Worm (Caenorhabditis elegans) whole organism, L4 larva: ENCODE measurements around the gene sqv-6.
A peak's percentile ranks its signal among the peaks of the same experiment; 100 is the strongest.

ENCODE experiments used
- D1046.2 ChIP-seq: fragments of 200-800 bp; sonication (Bioruptor generic); IDR thresholded peaks from 2 replicates; pipeline ENCODE4 v1.3.6; 2022; ENCODE audit warnings: missing genetic modification characterization, missing compliant biosample characterization
- T20F7.1 ChIP-seq: fragments of 200-800 bp; sonication (Bioruptor generic); optimal IDR thresholded peaks from 2 replicates; lab custom pipeline; 2018; ENCODE audit warnings: mild to moderate bottlenecking, missing genetic modification characterization, missing compliant biosample characterization
- aha-1 ChIP-seq: fragments of 150-350 bp; peaks from one replicate; lab custom pipeline; 2014; ENCODE audit warnings: missing biosample characterization, missing genetic modification characterization
- aly-2 ChIP-seq: sonication (generic microtip); optimal IDR thresholded peaks from 2 replicates; lab custom pipeline; 2018; ENCODE audit warnings: missing biosample characterization, missing genetic modification characterization
- ceh-20 ChIP-seq: fragments of 200-800 bp; sonication (Bioruptor generic); IDR thresholded peaks from 2 replicates; pipeline ENCODE4 v1.3.6; 2022; ENCODE audit warnings: missing genetic modification reagents, missing genetic modification characterization, missing compliant biosample characterization
- ceh-44 ChIP-seq: fragments of 200-800 bp; sonication (Bioruptor generic); IDR thresholded peaks from 2 replicates; pipeline ENCODE4 v1.3.6; 2022; ENCODE audit warnings: missing genetic modification reagents, missing genetic modification characterization, missing compliant biosample characterization
- cey-2 ChIP-seq: sonication (generic microtip); optimal IDR thresholded peaks from 3 replicates; lab custom pipeline; 2017; ENCODE audit warnings: missing genetic modification characterization, mild to moderate bottlenecking, missing compliant biosample characterization, antibody characterized with exemption, borderline replicate concordance; ENCODE audit not compliant: insufficient read depth
- ctbp-1 ChIP-seq: fragments of 200-800 bp; sonication (Bioruptor generic); IDR thresholded peaks from 2 replicates; pipeline ENCODE4 v1.3.6; 2022; ENCODE audit warnings: missing genetic modification reagents, missing genetic modification characterization, missing compliant biosample characterization
- daf-12 ChIP-seq: fragments of 150-350 bp; optimal IDR thresholded peaks from 2 replicates; lab custom pipeline; 2014; ENCODE audit warnings: missing biosample characterization, missing genetic modification reagents, missing genetic modification characterization
- duxl-1 ChIP-seq: sonication (generic microtip); optimal IDR thresholded peaks from 2 replicates; lab custom pipeline; 2016; ENCODE audit warnings: mild to moderate bottlenecking, missing genetic modification characterization, moderate library complexity, missing compliant biosample characterization; ENCODE audit not compliant: poor library complexity
- dve-1 ChIP-seq: sonication (generic microtip); optimal IDR thresholded peaks from 2 replicates; lab custom pipeline; 2017; ENCODE audit warnings: antibody characterized with exemption, mild to moderate bottlenecking, missing genetic modification characterization, missing compliant biosample characterization; ENCODE audit not compliant: insufficient read depth
- egl-43 ChIP-seq: fragments of 200-800 bp; sonication (Bioruptor generic); IDR thresholded peaks from 2 replicates; pipeline ENCODE4 v1.3.6; 2022; ENCODE audit warnings: missing genetic modification reagents, missing genetic modification characterization, missing compliant biosample characterization
- fkh-10 ChIP-seq: fragments of 150-350 bp; optimal IDR thresholded peaks from 2 replicates; lab custom pipeline; 2014; ENCODE audit warnings: missing biosample characterization, missing genetic modification reagents, missing genetic modification characterization
- gei-8 ChIP-seq: fragments of 200-800 bp; sonication (Bioruptor generic); optimal IDR thresholded peaks from 2 replicates; lab custom pipeline; 2018; ENCODE audit warnings: mild to moderate bottlenecking, missing genetic modification characterization, missing compliant biosample characterization
- hlh-11 ChIP-seq: fragments of 200-800 bp; sonication (Bioruptor generic); optimal IDR thresholded peaks from 2 replicates; lab custom pipeline; 2018; ENCODE audit warnings: mild to moderate bottlenecking, missing genetic modification characterization, missing compliant biosample characterization
- hlh-30 ChIP-seq: sonication (generic microtip); optimal IDR thresholded peaks from 2 replicates; lab custom pipeline; 2017; ENCODE audit warnings: antibody characterized with exemption, mild to moderate bottlenecking, missing genetic modification characterization, missing compliant biosample characterization; ENCODE audit not compliant: insufficient read depth
- hmg-1.1 ChIP-seq: fragments of 200-800 bp; sonication (Bioruptor generic); IDR thresholded peaks from 2 replicates; pipeline ENCODE4 v1.3.6; 2022; ENCODE audit warnings: missing genetic modification reagents, missing genetic modification characterization, missing compliant biosample characterization
- lin-29 ChIP-seq: fragments of 200-800 bp; sonication (Bioruptor generic); IDR thresholded peaks from 2 replicates; pipeline ENCODE4 v1.3.6; 2022; ENCODE audit warnings: missing genetic modification reagents, missing genetic modification characterization, missing compliant biosample characterization
- lin-38 ChIP-seq: fragments of 200-800 bp; sonication (Bioruptor generic); IDR thresholded peaks from 2 replicates; pipeline ENCODE4 v1.3.6; 2022; ENCODE audit warnings: missing genetic modification reagents, missing genetic modification characterization, missing compliant biosample characterization
- lin-39 ChIP-seq: fragments of 150-350 bp; optimal IDR thresholded peaks from 2 replicates; lab custom pipeline; 2014; ENCODE audit warnings: missing biosample characterization, missing genetic modification reagents, missing genetic modification characterization
- lsy-2 ChIP-seq, 2 experiments: fragments of 150-350 bp in 1 of 2; sonication (generic microtip) in 1 of 2; optimal IDR thresholded peaks; 2 replicates each; lab custom pipeline; 2014 to 2017; ENCODE audit warnings: missing biosample characterization in 2 of 2, missing genetic modification characterization in 2 of 2
- mdl-1 ChIP-seq, 2 experiments: fragments of 150-350 bp in 1 of 2; sonication (generic microtip) in 1 of 2; optimal IDR thresholded peaks; 2 replicates each; lab custom pipeline; 2014 to 2017; ENCODE audit warnings: missing biosample characterization in 2 of 2, missing genetic modification characterization in 2 of 2
- mdt-29 ChIP-seq: fragments of 200-800 bp; sonication (Bioruptor generic); IDR thresholded peaks from 2 replicates; pipeline ENCODE4 v1.3.6; 2022; ENCODE audit warnings: missing genetic modification reagents, missing genetic modification characterization, missing compliant biosample characterization
- mep-1 ChIP-seq: fragments of 150-350 bp; sonication (generic microtip); optimal IDR thresholded peaks from 3 replicates; lab custom pipeline; 2014; ENCODE audit warnings: missing biosample characterization, missing genetic modification characterization
- mxl-3 ChIP-seq: fragments of 200-800 bp; sonication (Bioruptor generic); optimal IDR thresholded peaks from 2 replicates; lab custom pipeline; 2018; ENCODE audit warnings: mild to moderate bottlenecking, missing genetic modification characterization, missing compliant biosample characterization
- nhr-10 ChIP-seq: fragments of 150-350 bp; optimal IDR thresholded peaks from 2 replicates; lab custom pipeline; 2014; ENCODE audit warnings: missing biosample characterization, missing genetic modification characterization
- nhr-11 ChIP-seq: fragments of 150-350 bp; optimal IDR thresholded peaks from 2 replicates; lab custom pipeline; 2014; ENCODE audit warnings: missing biosample characterization, missing genetic modification characterization
- nhr-111 ChIP-seq: fragments of 200-800 bp; sonication (Bioruptor generic); optimal IDR thresholded peaks from 2 replicates; lab custom pipeline; 2018; ENCODE audit warnings: mild to moderate bottlenecking, missing genetic modification characterization, missing compliant biosample characterization
- nhr-25 ChIP-seq: sonication (generic microtip); optimal IDR thresholded peaks from 2 replicates; lab custom pipeline; 2017; ENCODE audit warnings: missing genetic modification characterization, mild to moderate bottlenecking, missing compliant biosample characterization, antibody characterized with exemption, moderate library complexity, borderline replicate concordance; ENCODE audit not compliant: insufficient read depth
- nhr-28 ChIP-seq: fragments of 150-350 bp; optimal IDR thresholded peaks from 2 replicates; lab custom pipeline; 2014; ENCODE audit warnings: missing biosample characterization, missing genetic modification characterization
- nhr-41 ChIP-seq: fragments of 200-800 bp; sonication (Bioruptor generic); IDR thresholded peaks from 2 replicates; pipeline ENCODE4 v1.3.6; 2022; ENCODE audit warnings: missing genetic modification reagents, missing genetic modification characterization, missing compliant biosample characterization
- nhr-48 ChIP-seq: sonication (generic microtip); optimal IDR thresholded peaks from 2 replicates; lab custom pipeline; 2016; ENCODE audit warnings: mild to moderate bottlenecking, missing genetic modification characterization, missing compliant biosample characterization
- nhr-76 ChIP-seq: fragments of 150-350 bp; optimal IDR thresholded peaks from 2 replicates; lab custom pipeline; 2014; ENCODE audit warnings: missing biosample characterization, missing genetic modification characterization
- nhr-77 ChIP-seq: fragments of 150-350 bp; optimal IDR thresholded peaks from 2 replicates; lab custom pipeline; 2014; ENCODE audit warnings: missing biosample characterization, missing genetic modification characterization
- pha-4 ChIP-seq, 2 experiments: fragments of 150-350 bp in 1 of 2; fragments of 200-800 bp in 1 of 2; sonication (Bioruptor generic) in 1 of 2; IDR thresholded peaks in 1 of 2; optimal IDR thresholded peaks in 1 of 2; 2 replicates each; pipeline versions ENCODE4 v1.3.6 to Lab custom; 2014 to 2022; ENCODE audit warnings: missing genetic modification characterization in 2 of 2, missing genetic modification reagents in 2 of 2, missing biosample characterization in 1 of 2, missing compliant biosample characterization in 1 of 2
- php-3 ChIP-seq: fragments of 200-800 bp; sonication (Bioruptor generic); IDR thresholded peaks from 2 replicates; pipeline ENCODE4 v1.3.6; 2022; ENCODE audit warnings: missing genetic modification reagents, missing genetic modification characterization, missing compliant biosample characterization
- rbr-2 ChIP-seq: sonication (generic microtip); optimal IDR thresholded peaks from 2 replicates; lab custom pipeline; 2016; ENCODE audit warnings: missing genotype, missing genetic modification characterization, missing compliant biosample characterization
- set-16 ChIP-seq: fragments of 200-800 bp; sonication (Bioruptor generic); IDR thresholded peaks from 2 replicates; pipeline ENCODE4 v1.3.6; 2022; ENCODE audit warnings: missing genetic modification reagents, missing genetic modification characterization, missing compliant biosample characterization
- skn-1 ChIP-seq: fragments of 150-350 bp; optimal IDR thresholded peaks from 2 replicates; lab custom pipeline; 2014; ENCODE audit warnings: missing biosample characterization, missing genetic modification characterization
- snpc-1.2 ChIP-seq: fragments of 200-800 bp; sonication (Bioruptor generic); IDR thresholded peaks from 2 replicates; pipeline ENCODE4 v1.3.6; 2022; ENCODE audit warnings: missing genetic modification reagents, missing genetic modification characterization, missing compliant biosample characterization
- tag-97 ChIP-seq: fragments of 200-800 bp; sonication (Bioruptor generic); IDR thresholded peaks from 2 replicates; pipeline ENCODE4 v1.3.6; 2022; ENCODE audit warnings: missing genetic modification characterization, missing compliant biosample characterization
- tra-1 ChIP-seq: fragments of 200-800 bp; sonication (Bioruptor generic); IDR thresholded peaks from 2 replicates; pipeline ENCODE4 v1.3.6; 2022; ENCODE audit warnings: missing genetic modification reagents, missing genetic modification characterization, missing compliant biosample characterization
- unc-130 ChIP-seq: sonication (generic microtip); optimal IDR thresholded peaks from 2 replicates; lab custom pipeline; 2016; ENCODE audit warnings: missing genetic modification reagents, missing genetic modification characterization, missing compliant biosample characterization
- unc-62 ChIP-seq, 3 experiments: fragments of 150-350 bp in 1 of 3; sonication (generic microtip); optimal IDR thresholded peaks in 2 of 3; peaks in 1 of 3; 1 replicate in 1 of 3; 2 replicates in 2 of 3; lab custom pipeline; 2014 to 2017; ENCODE audit warnings: missing biosample characterization in 3 of 3, missing genetic modification characterization in 3 of 3, missing genetic modification reagents in 3 of 3, missing genotype in 1 of 3
- zfp-2 ChIP-seq: sonication (generic microtip); optimal IDR thresholded peaks from 2 replicates; lab custom pipeline; 2016; ENCODE audit warnings: mild to moderate bottlenecking, missing genetic modification characterization, missing compliant biosample characterization
- zip-2 ChIP-seq: fragments of 150-350 bp; optimal IDR thresholded peaks from 2 replicates; lab custom pipeline; 2014; ENCODE audit warnings: missing biosample characterization, missing genetic modification characterization
- ztf-7 ChIP-seq: fragments of 150-350 bp; optimal IDR thresholded peaks from 2 replicates; lab custom pipeline; 2014; ENCODE audit warnings: missing biosample characterization, missing genetic modification characterization

Gene sqv-6

DNA sequence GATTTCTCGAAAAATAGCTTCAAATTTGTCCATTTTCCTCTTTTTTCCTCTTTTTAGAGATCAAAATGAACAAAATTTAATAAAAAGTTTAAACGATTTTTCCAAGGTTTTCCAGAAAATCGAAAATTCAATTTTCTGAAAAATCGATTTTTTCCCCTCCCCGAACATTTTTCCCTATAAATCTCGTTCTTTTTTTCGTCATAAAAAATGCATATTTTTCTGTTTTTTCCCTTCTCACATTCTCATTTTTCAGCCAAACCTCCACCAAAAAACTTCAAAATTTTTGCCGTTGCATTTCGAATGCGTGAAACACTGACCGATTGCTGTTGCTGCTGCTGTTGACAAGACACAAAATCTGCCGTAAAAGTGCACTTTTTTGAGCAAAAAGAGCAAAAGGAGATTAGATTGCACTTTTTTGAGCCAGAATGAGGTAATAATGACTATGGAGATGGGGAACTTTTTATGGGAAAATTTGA is 17.7 kb upstream of the sqv-6 start, which contains the start of the genes Y50D4C.12 and unc-34:
Y50D4C.12 (plus strand) TSS at position 301 of the 476 bp plus-strand sequence.
unc-34 (plus strand) TSS at position 426 of the 476 bp plus-strand sequence.
- TF ChIP-seq aha-1 (tag; lab: Kevin White, UChicago) (peak; percentile 38), ztf-7 (tag; lab: Kevin White, UChicago) (no peak)

DNA sequence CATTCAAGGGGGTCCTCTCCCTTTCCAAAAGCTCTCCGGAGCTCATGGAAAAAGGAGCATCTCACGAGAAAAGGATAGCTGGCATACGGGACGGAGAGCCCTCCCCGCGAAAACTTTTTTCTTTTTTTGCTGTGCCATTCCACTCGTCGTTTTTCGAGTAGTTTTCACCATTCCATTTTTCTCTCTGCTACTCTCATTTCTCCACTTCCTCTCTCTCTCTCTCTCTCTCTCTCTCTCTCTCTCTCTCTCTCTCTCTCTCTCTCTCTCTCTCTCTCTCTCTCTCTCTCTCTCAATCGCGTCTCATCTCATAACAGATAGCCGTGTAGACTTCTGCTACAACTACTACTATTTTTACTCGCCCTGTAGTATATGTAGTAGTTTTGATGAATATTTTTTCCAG is 15.1 kb upstream of the sqv-6 start:
- TF ChIP-seq gei-8 (GFP tag; lab: Kevin White, UChicago) = no peak
- TF ChIP-seq duxl-1 (tag; lab: Kevin White, UChicago) = no peak
- no peak; the same call in 1 of the 2 replicates for TF ChIP-seq lin-38 (GFP tag; lab: Robert Waterston, UW)
- no peak for TF ChIP-seq nhr-41
- TF ChIP-seq lsy-2 (tag; optimal IDR thresholded peaks at IDR 0.05; lab: Kevin White, UChicago) = peak in 1 of 2 experiments; percentile 53
- no peak for TF ChIP-seq nhr-77
- no peak for TF ChIP-seq nhr-10 (tag; lab: Kevin White, UChicago)
- TF ChIP-seq mdt-29 (GFP tag; lab: Robert Waterston, UW) = no peak
- TF ChIP-seq nhr-48 = no peak
- TF ChIP-seq rbr-2 (tag; lab: Kevin White, UChicago) = no peak
- peak in 1 of 2 experiments; percentile 92 for TF ChIP-seq unc-62 (GFP tag; optimal IDR thresholded peaks at IDR 0.05 in 1 of 2; lab: Kevin White, UChicago)
- TF ChIP-seq unc-62 (tag; optimal IDR thresholded peaks at IDR 0.05; lab: Kevin White, UChicago) = no peak
- peak; percentile 58 for TF ChIP-seq mep-1
- no peak for TF ChIP-seq lin-29 (GFP tag; lab: Robert Waterston, UW)
- TF ChIP-seq hlh-11 (tag; lab: Kevin White, UChicago) = peak; percentile 30
- no peak for TF ChIP-seq zfp-2
- TF ChIP-seq unc-130 (GFP tag; lab: Kevin White, UChicago) = no peak
- no peak for TF ChIP-seq egl-43 (GFP tag; lab: Robert Waterston, UW)
- TF ChIP-seq snpc-1.2 (GFP tag; lab: Robert Waterston, UW) = no peak
- TF ChIP-seq tag-97 (GFP tag; lab: Robert Waterston, UW) = no peak
- TF ChIP-seq nhr-11 (tag; lab: Kevin White, UChicago) = peak; percentile 21
- no peak for TF ChIP-seq aly-2
- no peak for TF ChIP-seq ceh-44 (GFP tag; lab: Robert Waterston, UW)
- TF ChIP-seq set-16 (GFP tag; lab: Robert Waterston, UW) = peak; percentile 75
- TF ChIP-seq mxl-3 (GFP tag; lab: Kevin White, UChicago) = no peak
- peak; percentile 1 for TF ChIP-seq hlh-30 (tag; lab: Kevin White, UChicago)
- peak; percentile 10 for TF ChIP-seq nhr-28
- no peak for TF ChIP-seq nhr-25 (tag; lab: Kevin White, UChicago)
- no peak for TF ChIP-seq T20F7.1
- TF ChIP-seq D1046.2 (GFP tag; lab: Robert Waterston, UW) = no peak
- no peak for TF ChIP-seq nhr-76 (tag; lab: Kevin White, UChicago)
- TF ChIP-seq hmg-1.1 (GFP tag; lab: Robert Waterston, UW) = peak; percentile 51; the same call in 1 of the 2 replicates
- TF ChIP-seq lin-39 (tag; lab: Kevin White, UChicago) = no peak
- TF ChIP-seq ztf-7 (tag; lab: Kevin White, UChicago) = no peak
- no peak for TF ChIP-seq daf-12 (tag; lab: Kevin White, UChicago)
- TF ChIP-seq dve-1 (tag; lab: Kevin White, UChicago) = peak; percentile 6
- peak; percentile 17; the same call in 1 of the 2 replicates for TF ChIP-seq tra-1
- TF ChIP-seq ctbp-1 (GFP tag; lab: Robert Waterston, UW) = peak; percentile 72
- TF ChIP-seq pha-4 (GFP tag; IDR thresholded peaks at IDR 0.05; lab: Robert Waterston, UW) = peak; percentile 33; the same call in 1 of the 2 replicates
- TF ChIP-seq pha-4 (tag; optimal IDR thresholded peaks at IDR 0.05; lab: Kevin White, UChicago) = no peak
- no peak for TF ChIP-seq mdl-1 (tag; optimal IDR thresholded peaks at IDR 0.05; lab: Kevin White, UChicago)
- TF ChIP-seq skn-1 (tag; lab: Kevin White, UChicago) = no peak
- no peak for TF ChIP-seq zip-2 (tag; lab: Kevin White, UChicago)
- no peak for TF ChIP-seq php-3 (GFP tag; lab: Robert Waterston, UW)
- TF ChIP-seq ceh-20 (GFP tag; lab: Robert Waterston, UW) = no peak
- peak; percentile 95 for TF ChIP-seq aha-1 (tag; lab: Kevin White, UChicago)
- no peak for TF ChIP-seq cey-2 (tag; lab: Kevin White, UChicago)
- no peak for TF ChIP-seq nhr-111
- peak; percentile 31 for TF ChIP-seq fkh-10
